Fruit fly (Drosophila melanogaster): ENCODE measurements around the gene Wdr81.

DNA sequence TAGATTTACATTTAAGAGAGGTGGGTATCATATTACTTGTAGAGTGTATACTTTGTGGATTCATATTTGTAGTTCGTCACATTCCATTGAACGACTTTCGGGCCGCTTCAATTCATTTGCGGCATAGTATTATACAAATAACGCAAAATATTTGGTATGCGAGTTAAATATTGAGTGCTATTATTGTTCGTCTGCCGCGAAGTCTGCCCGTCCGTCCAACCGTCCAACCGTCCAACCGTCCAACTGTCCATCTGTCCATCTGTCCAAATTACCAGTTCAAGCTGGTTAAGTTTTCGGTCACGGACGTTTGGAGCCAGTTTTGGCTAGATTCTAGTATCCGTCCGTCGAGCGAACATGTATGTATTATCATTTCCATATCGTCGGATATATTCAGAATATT lies 3.3 kb upstream of the Wdr81 start:
- no peak for TF ChIP-seq Sin3A (optimal IDR thresholded peaks at IDR 0.05)
- TF ChIP-seq ttk (optimal IDR thresholded peaks at IDR 0.05): no peak
- TF ChIP-seq psq (optimal IDR thresholded peaks at IDR 0.05): no peak
- no peak for TF ChIP-seq insv (optimal IDR thresholded peaks at IDR 0.05)
- TF ChIP-seq Myc (optimal IDR thresholded peaks at IDR 0.05): no peak
